Fruit fly (Drosophila melanogaster): ENCODE results near the gene CG11964.

The CG11964 gene

DNA sequence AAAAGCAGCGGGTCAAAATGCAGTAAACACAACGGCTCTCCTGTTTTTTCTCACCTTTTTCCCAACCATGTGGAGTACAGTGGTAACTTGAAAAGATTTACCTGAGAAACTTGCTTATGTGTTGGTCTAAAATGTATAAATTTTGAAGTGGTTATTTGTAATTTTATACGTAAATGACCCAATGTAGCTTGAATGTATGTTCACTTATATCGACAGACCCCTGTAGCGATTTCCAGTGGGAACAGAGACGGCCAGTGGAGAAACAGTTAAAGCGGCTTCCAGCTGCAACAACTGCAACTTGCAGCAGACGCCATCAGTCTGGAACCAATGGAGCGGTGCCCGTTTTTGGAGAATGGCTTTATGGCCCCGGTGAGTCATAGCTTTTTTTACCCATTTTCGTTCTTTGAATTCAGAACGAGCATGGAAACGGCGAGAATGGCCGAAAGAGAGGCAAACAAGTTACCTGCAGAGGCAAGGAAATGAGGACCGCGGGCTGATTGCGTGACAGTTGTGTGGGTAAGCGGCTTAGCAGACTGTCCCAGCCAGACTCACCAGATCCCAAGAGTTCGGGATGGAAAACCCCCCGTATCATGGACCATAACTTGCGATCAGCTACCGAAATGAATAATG is 18.8 kb downstream of the CG11964 start (continued):
- TF ChIP-seq row (GFP tag; IDR thresholded peaks at IDR 0.05) (peak; percentile 72), ranshi (GFP tag; IDR thresholded peaks at IDR 0.05) (no peak; the same call in 1 of the 2 replicates), NK7.1 (GFP tag; optimal IDR thresholded peaks at IDR 0.05) (peak; percentile 8), slbo (GFP tag; IDR thresholded peaks at IDR 0.05) (0 out of 2 replicates have a peak, but pooled peaks have one; percentile 15), Jarid2 (GFP tag; optimal IDR thresholded peaks at IDR 0.05) (no peak), dmrt99B (tag; optimal IDR thresholded peaks at IDR 0.05) (peak; percentile 71), gsb-n (tag; optimal IDR thresholded peaks at IDR 0.05) (peak; percentile 73), CG8290 (GFP tag; optimal IDR thresholded peaks at IDR 0.05) (peak; percentile 33), CG8290 (tag; optimal IDR thresholded peaks at IDR 0.05) (no peak), usp (GFP tag; optimal IDR thresholded peaks at IDR 0.05) (no peak), CG31388 (GFP tag; optimal IDR thresholded peaks at IDR 0.05) (peak; percentile 47), Hr78 (GFP tag; optimal IDR thresholded peaks at IDR 0.05) (peak in 1 of 2 experiments; percentile 29), CG9727 (GFP tag; optimal IDR thresholded peaks at IDR 0.05) (peak; percentile 31), prd (optimal IDR thresholded peaks at IDR 0.05) (no peak), prd (GFP tag; IDR thresholded peaks at IDR 0.05) (peak; percentile 85), dimm (GFP tag; IDR thresholded peaks at IDR 0.05) (no peak), CrebB (tag; optimal IDR thresholded peaks at IDR 0.05) (peak; percentile 16), Fer2 (tag; optimal IDR thresholded peaks at IDR 0.05) (no peak), Ets97D (GFP tag; optimal IDR thresholded peaks at IDR 0.05) (peak; percentile 1), hb (GFP tag; IDR thresholded peaks at IDR 0.05; ENCODE audit: partially characterized antibody) (no peak)

DNA sequence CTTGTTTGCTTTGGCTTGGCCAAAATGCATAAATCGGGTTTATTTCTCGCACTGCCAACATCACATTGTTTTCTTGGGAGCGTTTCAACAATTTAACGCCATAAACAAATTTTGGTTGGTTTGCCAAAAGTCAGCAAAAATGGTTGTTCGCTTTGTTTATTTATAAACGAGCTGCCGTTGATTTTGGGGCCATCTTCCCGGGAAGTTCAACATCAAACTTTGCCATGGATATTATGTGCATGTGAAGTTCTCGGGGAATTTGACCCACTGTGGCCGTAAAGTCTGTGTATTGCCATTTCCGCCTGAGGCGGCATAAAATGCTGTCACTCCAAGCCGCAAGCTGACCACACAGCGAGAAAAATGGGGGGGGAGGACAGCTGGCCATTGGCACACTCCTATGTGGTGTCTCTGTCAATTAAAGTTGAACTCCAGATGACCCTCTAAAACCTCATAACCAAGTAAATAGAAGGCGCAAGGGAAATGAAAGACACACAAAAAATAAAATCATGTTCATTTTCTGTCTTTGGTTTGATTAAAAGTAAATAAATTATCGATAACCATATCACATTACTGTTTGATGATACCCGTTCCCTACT is 20.9 kb downstream of the CG11964 start:
- TF ChIP-seq CG10543 (GFP tag; optimal IDR thresholded peaks at IDR 0.05): no peak
- no peak for TF ChIP-seq Spps (tag; optimal IDR thresholded peaks at IDR 0.05)
- no peak for TF ChIP-seq ara (GFP tag; IDR thresholded peaks at IDR 0.05)
- no peak for TF ChIP-seq HLH3B (GFP tag; IDR thresholded peaks at IDR 0.05)
- TF ChIP-seq CG6765 (GFP tag; optimal IDR thresholded peaks at IDR 0.05): no peak
- TF ChIP-seq pnt (GFP tag; optimal IDR thresholded peaks at IDR 0.05): no peak
- no peak for TF ChIP-seq HLH4C (GFP tag; IDR thresholded peaks at IDR 0.05; ENCODE audit: partially characterized antibody)
- TF ChIP-seq CG1602 (GFP tag; optimal IDR thresholded peaks at IDR 0.05): no peak
- peak; percentile 30 for TF ChIP-seq sens (GFP tag)
- TF ChIP-seq Optix (GFP tag; IDR thresholded peaks at IDR 0.05): no peak
- no peak for TF ChIP-seq Nf-YB (GFP tag; optimal IDR thresholded peaks at IDR 0.05)
- TF ChIP-seq Abd-B (GFP tag; optimal IDR thresholded peaks at IDR 0.05): peak; percentile 2
- TF ChIP-seq CG4854 (GFP tag; optimal IDR thresholded peaks at IDR 0.05): no peak
- peak; percentile 11; the same call in 1 of the 2 replicates for TF ChIP-seq lmd (GFP tag; IDR thresholded peaks at IDR 0.05)
- no peak for TF ChIP-seq CG14050 (GFP tag; IDR thresholded peaks at IDR 0.05)
- TF ChIP-seq zen (tag; optimal IDR thresholded peaks at IDR 0.05): no peak
- no peak for TF ChIP-seq gfzf (GFP tag; optimal IDR thresholded peaks at IDR 0.05)
- TF ChIP-seq CG7357 (GFP tag; IDR thresholded peaks at IDR 0.05): no peak
- TF ChIP-seq chinmo (GFP tag; IDR thresholded peaks at IDR 0.05; ENCODE audit: partially characterized antibody): 0 out of 4 replicates have a peak, but pooled peaks have one; percentile 4
- no peak for TF ChIP-seq CG3407 (GFP tag; optimal IDR thresholded peaks at IDR 0.05)
- no peak for TF ChIP-seq inv (GFP tag; IDR thresholded peaks at IDR 0.05; ENCODE audit: partially characterized antibody)
- TF ChIP-seq fd64A (GFP tag; optimal IDR thresholded peaks at IDR 0.05): no peak
- TF ChIP-seq btn (GFP tag; optimal IDR thresholded peaks at IDR 0.05): no peak
- no peak for TF ChIP-seq ato (GFP tag; IDR thresholded peaks at IDR 0.05; ENCODE audit: partially characterized antibody)
- TF ChIP-seq Hr39 (optimal IDR thresholded peaks at IDR 0.05): no peak
- no peak for TF ChIP-seq CG4328 (GFP tag; optimal IDR thresholded peaks at IDR 0.05)
- TF ChIP-seq chn (GFP tag; optimal IDR thresholded peaks at IDR 0.05): no peak
- TF ChIP-seq ase (GFP tag; IDR thresholded peaks at IDR 0.05): 0 out of 3 replicates have a peak, but pooled peaks have one; percentile 9
- TF ChIP-seq hbn (GFP tag; IDR thresholded peaks at IDR 0.05; ENCODE audit: partially characterized antibody): no peak
- TF ChIP-seq CG15601 (tag; optimal IDR thresholded peaks at IDR 0.05): no peak

All from whole organism, embryonic.